Worm (Caenorhabditis elegans): ENCODE measurements around the gene M163.7.
A peak's percentile ranks its signal among the peaks of the same experiment; 100 is the strongest.

DNA sequence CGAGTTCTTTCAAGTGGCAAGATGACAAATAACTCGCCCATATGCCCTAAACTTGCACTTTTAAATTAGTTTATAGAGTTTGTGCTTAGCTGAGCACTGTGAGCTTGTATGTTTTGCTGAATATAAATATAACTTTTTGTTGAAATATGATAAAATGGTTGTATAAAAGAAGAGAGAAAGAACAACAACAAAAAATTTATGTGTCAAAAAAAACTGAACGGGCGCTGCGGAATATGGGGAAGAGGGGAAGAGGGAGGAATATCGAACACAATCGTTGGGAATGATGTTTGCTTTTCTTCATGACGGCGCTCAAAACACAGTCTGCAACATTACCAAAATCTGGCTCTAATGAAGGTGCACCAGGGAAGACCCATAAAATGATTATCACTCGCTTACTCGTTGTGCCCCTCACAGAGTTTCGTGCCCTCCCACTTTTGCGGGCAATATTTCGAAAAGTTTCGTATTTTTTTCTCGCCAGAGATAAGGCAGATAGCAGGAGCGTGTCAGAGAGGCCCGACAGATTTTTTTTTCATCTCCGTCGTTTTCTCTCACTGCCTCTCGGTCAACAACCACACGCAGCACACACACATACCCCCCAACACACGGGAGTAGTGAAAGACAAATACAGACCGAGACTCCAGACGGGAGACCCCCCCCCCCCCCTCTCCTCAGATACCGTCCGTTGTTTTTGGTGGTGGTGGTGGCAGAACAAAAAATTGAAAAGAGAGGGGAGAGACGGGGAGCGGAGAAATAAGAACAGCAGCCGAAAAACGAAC is 41.2 kb downstream of the M163.7 start:
- TF ChIP-seq lin-11 (tag; optimal IDR thresholded peaks at IDR 0.05) (no peak), egl-27 (tag; optimal IDR thresholded peaks at IDR 0.05) (peak; percentile 43), nhr-237 (tag; optimal IDR thresholded peaks at IDR 0.05) (no peak), elt-1 (tag; optimal IDR thresholded peaks at IDR 0.05) (no peak), snpc-4 (tag; optimal IDR thresholded peaks at IDR 0.05) (no peak), nhr-25 (tag; optimal IDR thresholded peaks at IDR 0.05) (peak; percentile 62), elt-3 (tag; optimal IDR thresholded peaks at IDR 0.05) (no peak), nhr-12 (tag; optimal IDR thresholded peaks at IDR 0.05) (no peak), unc-62 (GFP tag; optimal IDR thresholded peaks at IDR 0.05) (no peak), dmd-4 (tag; optimal IDR thresholded peaks at IDR 0.05) (no peak)

All from whole organism, L2 larva.